Fruit fly (Drosophila melanogaster) whole organism, embryonic: ENCODE measurements around the gene Slip1.

ENCODE experiments used
- Atf-2 ChIP-seq: fragments of 200-800 bp; sonication (Bioruptor generic); optimal IDR thresholded peaks from 2 replicates; lab custom pipeline; 2016; ENCODE audit warnings: missing biosample characterization, missing genetic modification characterization
- CG10366 ChIP-seq: fragments of 200-800 bp; sonication (Bioruptor generic); IDR thresholded peaks from 2 replicates; pipeline ENCODE4 v1.3.6; 2022; ENCODE audit warnings: missing biosample characterization, missing genetic modification characterization
- CG10959 ChIP-seq: fragments of 200-800 bp; sonication (Bioruptor generic); IDR thresholded peaks from 2 replicates; pipeline ENCODE4 v1.3.6; 2022; ENCODE audit warnings: missing biosample characterization, missing genetic modification characterization
- CG11723 ChIP-seq: fragments of 200-800 bp; sonication (Bioruptor generic); optimal IDR thresholded peaks from 2 replicates; lab custom pipeline; 2017; ENCODE audit warnings: missing biosample characterization, mild to moderate bottlenecking, missing genetic modification characterization
- CG13287 ChIP-seq: fragments of 200-800 bp; sonication (Bioruptor generic); IDR thresholded peaks from 2 replicates; pipeline ENCODE4 v1.3.6; 2022; ENCODE audit warnings: missing biosample characterization, missing genetic modification characterization; ENCODE audit not compliant: partially characterized antibody
- CG15601 ChIP-seq: fragments of 200-800 bp; sonication (Bioruptor generic); optimal IDR thresholded peaks from 3 replicates; lab custom pipeline; 2019; ENCODE audit warnings: missing biosample characterization, mild to moderate bottlenecking, missing genetic modification characterization, moderate library complexity
- CG1603 ChIP-seq: fragments of 200-800 bp; sonication (Bioruptor generic); optimal IDR thresholded peaks from 2 replicates; lab custom pipeline; 2019; ENCODE audit warnings: missing biosample characterization, mild to moderate bottlenecking, missing genetic modification characterization, moderate library complexity
- CG2129 ChIP-seq: fragments of 200-800 bp; sonication (Bioruptor generic); IDR thresholded peaks from 2 replicates; pipeline ENCODE4 v1.3.6; 2022; ENCODE audit warnings: missing biosample characterization, missing genetic modification characterization; ENCODE audit not compliant: partially characterized antibody
- CG30403 ChIP-seq: fragments of 200-800 bp; sonication (Bioruptor generic); optimal IDR thresholded peaks from 3 replicates; lab custom pipeline; 2016; ENCODE audit warnings: missing biosample characterization, missing genetic modification characterization
- CG3065 ChIP-seq: fragments of 200-800 bp; sonication (Bioruptor generic); optimal IDR thresholded peaks from 2 replicates; lab custom pipeline; 2016; ENCODE audit warnings: missing biosample characterization, missing genetic modification characterization
- CG3281 ChIP-seq: fragments of 200-800 bp; sonication (Bioruptor generic); optimal IDR thresholded peaks from 3 replicates; lab custom pipeline; 2017; ENCODE audit warnings: missing biosample characterization, mild to moderate bottlenecking, missing genetic modification characterization
- CG3407 ChIP-seq: fragments of 200-800 bp; sonication (Bioruptor generic); optimal IDR thresholded peaks from 2 replicates; lab custom pipeline; 2018; ENCODE audit warnings: missing biosample characterization, mild to moderate bottlenecking, missing genetic modification characterization
- CG3838 ChIP-seq: fragments of 200-800 bp; sonication (Bioruptor generic); optimal IDR thresholded peaks from 3 replicates; lab custom pipeline; 2016; ENCODE audit warnings: missing biosample characterization, missing genetic modification characterization
- CG5953 ChIP-seq: fragments of 200-800 bp; sonication (Bioruptor generic); IDR thresholded peaks from 2 replicates; pipeline ENCODE4 v1.3.6; 2022; ENCODE audit warnings: missing biosample characterization, missing genetic modification characterization
- CG6683 ChIP-seq: fragments of 200-800 bp; sonication (Bioruptor generic); optimal IDR thresholded peaks from 2 replicates; lab custom pipeline; 2017; ENCODE audit warnings: missing biosample characterization, mild to moderate bottlenecking, missing genetic modification characterization, missing genetic modification reagents
- CG6791 ChIP-seq: fragments of 200-800 bp; sonication (Bioruptor generic); IDR thresholded peaks from 3 replicates; pipeline ENCODE4 v1.3.6; 2022; ENCODE audit warnings: missing biosample characterization, missing genetic modification characterization; ENCODE audit not compliant: partially characterized antibody
- CG8388 ChIP-seq: fragments of 200-800 bp; sonication (Bioruptor generic); optimal IDR thresholded peaks from 2 replicates; lab custom pipeline; 2019; ENCODE audit warnings: missing biosample characterization, mild to moderate bottlenecking, missing genetic modification characterization, moderate library complexity
- CG9437 ChIP-seq: fragments of 200-800 bp; sonication (Bioruptor generic); optimal IDR thresholded peaks from 2 replicates; lab custom pipeline; 2018; ENCODE audit warnings: missing biosample characterization, mild to moderate bottlenecking, missing genetic modification characterization
- Camta ChIP-seq: fragments of 200-800 bp; sonication (Bioruptor generic); optimal IDR thresholded peaks from 2 replicates; lab custom pipeline; 2016; ENCODE audit warnings: missing biosample characterization, missing genetic modification characterization
- Dp ChIP-seq: fragments of 200-800 bp; sonication (Bioruptor generic); optimal IDR thresholded peaks from 2 replicates; lab custom pipeline; 2018; ENCODE audit warnings: missing biosample characterization, mild to moderate bottlenecking, missing genetic modification characterization, moderate library complexity
- Ets65A ChIP-seq: fragments of 200-800 bp; sonication (Bioruptor generic); peaks from one replicate; lab custom pipeline; 2016; ENCODE audit warnings: missing biosample characterization, missing genetic modification characterization
- Ets97D ChIP-seq: fragments of 200-800 bp; sonication (Bioruptor generic); optimal IDR thresholded peaks from 3 replicates; lab custom pipeline; 2016; ENCODE audit warnings: missing biosample characterization, missing genetic modification characterization
- HmgZ ChIP-seq: fragments of 200-800 bp; sonication (Bioruptor generic); optimal IDR thresholded peaks from 2 replicates; lab custom pipeline; 2018; ENCODE audit warnings: missing biosample characterization, mild to moderate bottlenecking, missing genetic modification characterization
- MBD-R2 ChIP-seq: fragments of 200-800 bp; sonication (Bioruptor generic); IDR thresholded peaks from 2 replicates; pipeline ENCODE4 v1.3.6; 2022; ENCODE audit warnings: missing biosample characterization, missing genetic modification characterization
- NC2α ChIP-seq: fragments of 200-800 bp; sonication (Bioruptor generic); optimal IDR thresholded peaks from 2 replicates; lab custom pipeline; 2016; ENCODE audit warnings: missing biosample characterization, missing genetic modification characterization
- Neu2 ChIP-seq: fragments of 200-800 bp; sonication (Bioruptor generic); optimal IDR thresholded peaks from 3 replicates; lab custom pipeline; 2016; ENCODE audit warnings: missing biosample characterization, missing genetic modification characterization, borderline replicate concordance
- Nf-YB ChIP-seq: fragments of 200-800 bp; sonication (Bioruptor generic); optimal IDR thresholded peaks from 3 replicates; lab custom pipeline; 2019; ENCODE audit warnings: missing biosample characterization, mild to moderate bottlenecking, missing genetic modification characterization, moderate library complexity
- Nf-YC ChIP-seq: fragments of 200-800 bp; optimal IDR thresholded peaks from 3 replicates; lab custom pipeline; 2019; ENCODE audit warnings: missing biosample characterization, mild to moderate bottlenecking, missing genetic modification characterization, moderate library complexity
- NfI ChIP-seq: fragments of 200-800 bp; sonication (Bioruptor generic); optimal IDR thresholded peaks from 3 replicates; lab custom pipeline; 2018; ENCODE audit warnings: missing biosample characterization, mild to moderate bottlenecking, missing genetic modification characterization, moderate library complexity
- Optix ChIP-seq: fragments of 200-800 bp; sonication (Bioruptor generic); IDR thresholded peaks from 3 replicates; pipeline ENCODE4 v1.3.6; 2022; ENCODE audit warnings: missing biosample characterization, missing genetic modification characterization
- Poxn ChIP-seq: fragments of 200-800 bp; sonication (Bioruptor generic); IDR thresholded peaks from 2 replicates; pipeline ENCODE4 v1.3.6; 2022; ENCODE audit warnings: missing biosample characterization, missing genetic modification characterization
- Scr ChIP-seq: fragments of 200-800 bp; sonication (Bioruptor generic); IDR thresholded peaks from 2 replicates; pipeline ENCODE4 v1.3.6; 2022; ENCODE audit warnings: missing biosample characterization, missing genetic modification characterization; ENCODE audit not compliant: partially characterized antibody
- Usf ChIP-seq: fragments of 200-800 bp; sonication (Bioruptor generic); optimal IDR thresholded peaks from 2 replicates; lab custom pipeline; 2017; ENCODE audit warnings: missing genotype, missing biosample characterization, missing genetic modification characterization
- abd-A ChIP-seq: fragments of 200-800 bp; sonication (Bioruptor generic); optimal IDR thresholded peaks from 3 replicates; lab custom pipeline; 2019; ENCODE audit warnings: missing biosample characterization, mild to moderate bottlenecking, missing genetic modification characterization, moderate library complexity
- ara ChIP-seq: fragments of 200-800 bp; sonication (Bioruptor generic); IDR thresholded peaks from 2 replicates; pipeline ENCODE4 v1.3.6; 2022; ENCODE audit warnings: missing biosample characterization, missing genetic modification characterization
- bbx ChIP-seq: fragments of 200-800 bp; sonication (Bioruptor generic); IDR thresholded peaks from 2 replicates; pipeline ENCODE4 v1.3.6; 2022; ENCODE audit warnings: missing biosample characterization, missing genetic modification characterization; ENCODE audit not compliant: partially characterized antibody
- caup ChIP-seq: fragments of 200-800 bp; sonication (Bioruptor generic); optimal IDR thresholded peaks from 3 replicates; lab custom pipeline; 2017; ENCODE audit warnings: missing biosample characterization, mild to moderate bottlenecking, missing genetic modification characterization, moderate library complexity; ENCODE audit not compliant: severe bottlenecking
- chm ChIP-seq: fragments of 200-800 bp; sonication (Bioruptor generic); IDR thresholded peaks from 2 replicates; pipeline ENCODE4 v1.3.6; 2022; ENCODE audit warnings: missing biosample characterization, missing genetic modification characterization
- croc ChIP-seq: fragments of 200-800 bp; sonication (Bioruptor generic); conservative IDR thresholded peaks from 3 replicates; pipeline ENCODE4 v1.3.6; 2022; ENCODE audit warnings: missing biosample characterization, missing genetic modification characterization
- eve ChIP-seq, 2 experiments: fragments of >200 bp; optimal IDR thresholded peaks; 2 replicates each; lab custom pipeline; 2017; ENCODE audit warnings: missing biosample characterization in 2 of 2, missing genetic modification characterization in 2 of 2
- inv ChIP-seq: fragments of 200-800 bp; sonication (Bioruptor generic); IDR thresholded peaks from 2 replicates; pipeline ENCODE4 v1.3.6; 2022; ENCODE audit warnings: missing biosample characterization, missing genetic modification characterization; ENCODE audit not compliant: partially characterized antibody
- jigr1 ChIP-seq: fragments of 200-800 bp; sonication (Bioruptor generic); IDR thresholded peaks from 3 replicates; pipeline ENCODE4 v1.3.6; 2022; ENCODE audit warnings: missing biosample characterization, missing genetic modification characterization
- mld ChIP-seq: fragments of 200-800 bp; sonication (Bioruptor generic); IDR thresholded peaks from 3 replicates; pipeline ENCODE4 v1.3.6; 2022; ENCODE audit warnings: missing biosample characterization, missing genetic modification characterization; ENCODE audit not compliant: partially characterized antibody
- nmo ChIP-seq: fragments of 200-800 bp; sonication (Bioruptor generic); optimal IDR thresholded peaks from 2 replicates; lab custom pipeline; 2018; ENCODE audit warnings: missing biosample characterization, mild to moderate bottlenecking, missing genetic modification characterization, moderate library complexity
- pita ChIP-seq: fragments of 200-800 bp; sonication (Bioruptor generic); optimal IDR thresholded peaks from 2 replicates; lab custom pipeline; 2017; ENCODE audit warnings: missing biosample characterization, mild to moderate bottlenecking, missing genetic modification characterization
- slp2 ChIP-seq: fragments of 200-800 bp; sonication (Bioruptor generic); optimal IDR thresholded peaks from 2 replicates; lab custom pipeline; 2016; ENCODE audit warnings: missing biosample characterization, missing genetic modification characterization
- sna ChIP-seq: fragments of 200-800 bp; sonication (Bioruptor generic); IDR thresholded peaks from 2 replicates; pipeline ENCODE4 v1.3.6; 2022; ENCODE audit warnings: missing biosample characterization, missing genetic modification characterization; ENCODE audit not compliant: partially characterized antibody
- trh ChIP-seq: fragments of 200-800 bp; sonication (Bioruptor generic); optimal IDR thresholded peaks from 2 replicates; lab custom pipeline; 2016; ENCODE audit warnings: missing biosample characterization, missing genetic modification characterization
- vfl ChIP-seq: fragments of 200-800 bp; sonication (Bioruptor generic); optimal IDR thresholded peaks from 2 replicates; lab custom pipeline; 2016; ENCODE audit warnings: missing biosample characterization, missing genetic modification characterization
- zen ChIP-seq: fragments of 200-800 bp; sonication (Bioruptor generic); optimal IDR thresholded peaks from 3 replicates; lab custom pipeline; 2018; ENCODE audit warnings: missing biosample characterization, mild to moderate bottlenecking, missing genetic modification characterization, moderate library complexity

The Slip1 gene

dm6 chr4:697463-697862, 34.0 kb downstream of the Slip1 start, which contains the start of gene ey (continued):
- no peak for TF ChIP-seq trh (GFP tag; lab: Kevin White, UChicago)
- peak; percentile 49 for TF ChIP-seq sna (GFP tag; lab: Robert Waterston, UW)
- TF ChIP-seq Scr (GFP tag; lab: Robert Waterston, UW) = peak; percentile 4; the same call in 1 of the 2 replicates
- TF ChIP-seq CG5953 (GFP tag; lab: Robert Waterston, UW) = no peak
- no peak for TF ChIP-seq eve (GFP tag; optimal IDR thresholded peaks at IDR 0.05; lab: Kevin White, UChicago)
- TF ChIP-seq nmo = peak; percentile 8
- peak; percentile 12 for TF ChIP-seq zen (tag; lab: Kevin White, UChicago)
- no peak for TF ChIP-seq slp2 (GFP tag; lab: Kevin White, UChicago)
- TF ChIP-seq CG13287 (GFP tag; lab: Robert Waterston, UW) = peak; percentile 64
- no peak for TF ChIP-seq vfl (GFP tag; lab: Kevin White, UChicago)
- no peak for TF ChIP-seq Neu2
- no peak for TF ChIP-seq jigr1 (GFP tag; lab: Robert Waterston, UW)
- peak; percentile 83 for TF ChIP-seq HmgZ (tag; lab: Kevin White, UChicago)
- TF ChIP-seq CG15601 (tag; lab: Kevin White, UChicago) = peak; percentile 9
- peak; percentile 38 for TF ChIP-seq pita (GFP tag; lab: Kevin White, UChicago)
- no peak for TF ChIP-seq NC2α (GFP tag; lab: Kevin White, UChicago)
- TF ChIP-seq Optix = no peak
- TF ChIP-seq CG30403 (GFP tag; lab: Kevin White, UChicago) = peak; percentile 9
- no peak for TF ChIP-seq CG10366 (GFP tag; lab: Robert Waterston, UW)
- no peak for TF ChIP-seq CG3281 (GFP tag; lab: Kevin White, UChicago)
- peak; percentile 89 for TF ChIP-seq Ets65A
- 0 out of 3 replicates have a peak, but pooled peaks have one; percentile 12 for TF ChIP-seq CG6791 (GFP tag; lab: Robert Waterston, UW)
- TF ChIP-seq chm = no peak
- TF ChIP-seq CG10959 (GFP tag; lab: Robert Waterston, UW) = no peak
- no peak for TF ChIP-seq mld (GFP tag; lab: Robert Waterston, UW)
- TF ChIP-seq CG3407 = no peak
- TF ChIP-seq MBD-R2 (GFP tag; lab: Robert Waterston, UW) = peak; percentile 36; the same call in 1 of the 2 replicates
- TF ChIP-seq Ets97D (GFP tag; lab: Kevin White, UChicago) = peak; percentile 63
- TF ChIP-seq bbx (GFP tag; lab: Robert Waterston, UW) = peak; percentile 32; the same call in 1 of the 2 replicates
- no peak for TF ChIP-seq CG8388 (GFP tag; lab: Kevin White, UChicago)
- no peak for TF ChIP-seq Poxn (GFP tag; lab: Robert Waterston, UW)
- TF ChIP-seq croc (GFP tag; lab: Robert Waterston, UW) = no peak
- TF ChIP-seq Dp (GFP tag; lab: Kevin White, UChicago) = peak; percentile 63
- TF ChIP-seq Usf = no peak
- TF ChIP-seq CG11723 (GFP tag; lab: Kevin White, UChicago) = no peak
- no peak for TF ChIP-seq CG3838 (GFP tag; lab: Kevin White, UChicago)
- no peak for TF ChIP-seq CG3065 (GFP tag; lab: Kevin White, UChicago)
- TF ChIP-seq CG2129 (GFP tag; lab: Robert Waterston, UW) = no peak
- peak; percentile 14 for TF ChIP-seq Nf-YB
- TF ChIP-seq CG6683 (GFP tag; lab: Kevin White, UChicago) = no peak
- TF ChIP-seq CG9437 = no peak
- TF ChIP-seq Nf-YC (tag; lab: Kevin White, UChicago) = peak; percentile 41
- TF ChIP-seq Camta = no peak
- no peak for TF ChIP-seq Atf-2 (GFP tag; lab: Kevin White, UChicago)
- no peak for TF ChIP-seq abd-A (tag; lab: Kevin White, UChicago)
- peak; percentile 20; the same call in 1 of the 2 replicates for TF ChIP-seq inv
- TF ChIP-seq CG1603 = peak; percentile 79
- no peak for TF ChIP-seq NfI (GFP tag; lab: Kevin White, UChicago)
- no peak for TF ChIP-seq ara (GFP tag; lab: Robert Waterston, UW)
- TF ChIP-seq caup (GFP tag; lab: Kevin White, UChicago) = no peak
